Comparison of ENCODE assay signal across 1 fruit fly cellular context in the genomic region with DNA sequence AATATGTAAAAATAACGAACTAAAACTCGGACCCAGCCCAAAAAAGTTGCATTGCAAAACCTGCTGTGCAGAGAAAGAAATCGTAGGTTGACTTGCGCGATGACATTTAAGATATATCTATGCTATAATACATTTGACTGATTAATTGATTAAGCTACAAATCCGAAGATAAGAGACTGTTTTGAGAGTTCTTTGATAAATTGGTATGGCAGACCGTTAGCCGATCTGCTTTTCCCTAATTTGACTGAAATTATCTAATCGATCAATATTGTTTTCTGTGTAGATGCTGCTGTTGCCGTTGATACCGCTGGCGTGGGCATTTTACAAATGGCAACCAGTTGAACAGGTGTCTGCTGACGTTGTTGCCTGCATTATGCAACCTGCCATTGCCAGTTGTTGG.
A peak's percentile ranks its signal among the peaks of the same experiment; 100 is the strongest.
TF ChIP-seq lines count a peak whose summit lies in the region.

No protein-coding gene starts in this region.

TF ChIP-seq in whole organism, embryonic, 481 proteins besides CTCF, POLR2A, EP300 and RAD21 (continued from another document):
- TF ChIP-seq so (GFP tag; IDR thresholded peaks at IDR 0.05; lab: Robert Waterston, UW): no peak
- TF ChIP-seq H2.0 (GFP tag; IDR thresholded peaks at IDR 0.05; lab: Robert Waterston, UW): no peak
- no peak for TF ChIP-seq NK7.1 (GFP tag; optimal IDR thresholded peaks at IDR 0.05; lab: Kevin White, UChicago)
- TF ChIP-seq tna (GFP tag; IDR thresholded peaks at IDR 0.05; lab: Robert Waterston, UW; ENCODE audit: partially characterized antibody): no peak
- TF ChIP-seq Asciz (GFP tag; optimal IDR thresholded peaks at IDR 0.05; lab: Kevin White, UChicago): peak; percentile 49
- TF ChIP-seq lab (GFP tag; optimal IDR thresholded peaks at IDR 0.05; lab: Kevin White, UChicago): peak; percentile 33
- no peak for TF ChIP-seq schlank (tag; optimal IDR thresholded peaks at IDR 0.05; lab: Kevin White, UChicago)
- no peak for TF ChIP-seq CG8290 (GFP tag; optimal IDR thresholded peaks at IDR 0.05; lab: Kevin White, UChicago)
- TF ChIP-seq CG8290 (tag; optimal IDR thresholded peaks at IDR 0.05; lab: Kevin White, UChicago): peak in 1 of 2 experiments; percentile 34
- TF ChIP-seq mirr (GFP tag; optimal IDR thresholded peaks at IDR 0.05; lab: Kevin White, UChicago): no peak
- TF ChIP-seq nmo (GFP tag; optimal IDR thresholded peaks at IDR 0.05; lab: Kevin White, UChicago): peak; percentile 16
- TF ChIP-seq disco-r (GFP tag; optimal IDR thresholded peaks at IDR 0.05; lab: Kevin White, UChicago): no peak
- TF ChIP-seq caup (GFP tag; optimal IDR thresholded peaks at IDR 0.05; lab: Kevin White, UChicago; ENCODE audit: severe bottlenecking): no peak
- TF ChIP-seq CG1603 (tag; optimal IDR thresholded peaks at IDR 0.05; lab: Kevin White, UChicago): peak; percentile 59
- peak; percentile 27 for TF ChIP-seq jing (GFP tag; optimal IDR thresholded peaks at IDR 0.05; lab: Kevin White, UChicago)
- TF ChIP-seq ci (GFP tag; IDR thresholded peaks at IDR 0.05; lab: Robert Waterston, UW): peak; percentile 40; the same call in 1 of the 3 replicates
- no peak for TF ChIP-seq CG9609 (GFP tag; optimal IDR thresholded peaks at IDR 0.05; lab: Kevin White, UChicago)
- TF ChIP-seq Drgx (GFP tag; IDR thresholded peaks at IDR 0.05; lab: Robert Waterston, UW): peak; percentile 83
- no peak for TF ChIP-seq CG4360 (GFP tag; IDR thresholded peaks at IDR 0.05; lab: Robert Waterston, UW)
- TF ChIP-seq trh (GFP tag; optimal IDR thresholded peaks at IDR 0.05; lab: Kevin White, UChicago): no peak
- TF ChIP-seq CG6254 (GFP tag; optimal IDR thresholded peaks at IDR 0.05; lab: Kevin White, UChicago): no peak
- peak; percentile 47 for TF ChIP-seq CG12391 (tag; optimal IDR thresholded peaks at IDR 0.05; lab: Kevin White, UChicago)
- no peak for TF ChIP-seq Fer2 (tag; optimal IDR thresholded peaks at IDR 0.05; lab: Kevin White, UChicago)
- no peak for TF ChIP-seq Jarid2 (GFP tag; optimal IDR thresholded peaks at IDR 0.05; lab: Kevin White, UChicago)
- TF ChIP-seq abd-A (tag; optimal IDR thresholded peaks at IDR 0.05; lab: Kevin White, UChicago): no peak
- TF ChIP-seq CkIIα-i1 (GFP tag; IDR thresholded peaks at IDR 0.05; lab: Robert Waterston, UW): no peak
- no peak for TF ChIP-seq CG17328 (GFP tag; IDR thresholded peaks at IDR 0.05; lab: Robert Waterston, UW)
- peak; percentile 53 for TF ChIP-seq CG12219 (GFP tag; optimal IDR thresholded peaks at IDR 0.05; lab: Kevin White, UChicago)
- peak; percentile 63 for TF ChIP-seq CG13424 (tag; optimal IDR thresholded peaks at IDR 0.05; lab: Kevin White, UChicago)
- peak; percentile 33 for TF ChIP-seq CG8924 (tag; optimal IDR thresholded peaks at IDR 0.05; lab: Kevin White, UChicago)
- 0 out of 3 replicates have a peak, but pooled peaks have one; percentile 8 for TF ChIP-seq H15 (GFP tag; IDR thresholded peaks at IDR 0.05; lab: Robert Waterston, UW)
- TF ChIP-seq Atf-2 (GFP tag; optimal IDR thresholded peaks at IDR 0.05; lab: Kevin White, UChicago): no peak
- TF ChIP-seq CG12104 (GFP tag; optimal IDR thresholded peaks at IDR 0.05; lab: Kevin White, UChicago): no peak
- no peak for TF ChIP-seq grn (GFP tag; optimal IDR thresholded peaks at IDR 0.05; lab: Kevin White, UChicago)
- TF ChIP-seq D19B (GFP tag; optimal IDR thresholded peaks at IDR 0.05; lab: Kevin White, UChicago): no peak
- TF ChIP-seq prd (optimal IDR thresholded peaks at IDR 0.05; lab: Kevin White, UChicago): no peak
- TF ChIP-seq prd (GFP tag; IDR thresholded peaks at IDR 0.05; lab: Robert Waterston, UW): peak; percentile 41; the same call in 2 of the 3 replicates
- no peak for TF ChIP-seq HmgZ (tag; optimal IDR thresholded peaks at IDR 0.05; lab: Kevin White, UChicago)
- TF ChIP-seq ara (GFP tag; IDR thresholded peaks at IDR 0.05; lab: Robert Waterston, UW): peak; percentile 52
- peak in 1 of 2 experiments; percentile 66 for TF ChIP-seq eve (GFP tag; optimal IDR thresholded peaks at IDR 0.05; lab: Kevin White, UChicago)
- no peak for TF ChIP-seq zen2 (GFP tag; IDR thresholded peaks at IDR 0.05; lab: Robert Waterston, UW; ENCODE audit: partially characterized antibody)
- TF ChIP-seq Six4 (GFP tag; optimal IDR thresholded peaks at IDR 0.05; lab: Kevin White, UChicago): no peak
- TF ChIP-seq CG11696 (GFP tag; IDR thresholded peaks at IDR 0.05; lab: Robert Waterston, UW): no peak
- peak; percentile 26 for TF ChIP-seq tap (tag; optimal IDR thresholded peaks at IDR 0.05; lab: Kevin White, UChicago)
- TF ChIP-seq Tbp (GFP tag; optimal IDR thresholded peaks at IDR 0.05; lab: Kevin White, UChicago): no peak
- peak; percentile 80 for TF ChIP-seq dmrt99B (tag; optimal IDR thresholded peaks at IDR 0.05; lab: Kevin White, UChicago)
- TF ChIP-seq Ets65A (GFP tag; lab: Kevin White, UChicago): peak; percentile 75
- no peak for TF ChIP-seq Hey (tag; optimal IDR thresholded peaks at IDR 0.05; lab: Kevin White, UChicago)
- no peak for TF ChIP-seq Dll (GFP tag; IDR thresholded peaks at IDR 0.05; lab: Robert Waterston, UW; ENCODE audit: partially characterized antibody)
- no peak for TF ChIP-seq h (optimal IDR thresholded peaks at IDR 0.05; lab: Kevin White, UChicago)
- TF ChIP-seq CG18262 (tag; optimal IDR thresholded peaks at IDR 0.05; lab: Kevin White, UChicago): peak; percentile 31
- TF ChIP-seq Mad (GFP tag; optimal IDR thresholded peaks at IDR 0.05; lab: Kevin White, UChicago): no peak
- TF ChIP-seq PHDP (tag; optimal IDR thresholded peaks at IDR 0.05; lab: Kevin White, UChicago): peak; percentile 2
- no peak for TF ChIP-seq gsb-n (tag; optimal IDR thresholded peaks at IDR 0.05; lab: Kevin White, UChicago)
- peak; percentile 52 for TF ChIP-seq ttk (GFP tag; IDR thresholded peaks at IDR 0.05; lab: Robert Waterston, UW)
- TF ChIP-seq lilli (GFP tag; optimal IDR thresholded peaks at IDR 0.05; lab: Kevin White, UChicago): no peak
- TF ChIP-seq klu (GFP tag; IDR thresholded peaks at IDR 0.05; lab: Robert Waterston, UW): no peak
- no peak for TF ChIP-seq Vsx1 (GFP tag; optimal IDR thresholded peaks at IDR 0.05; lab: Kevin White, UChicago)
- no peak for TF ChIP-seq CG12236 (GFP tag; optimal IDR thresholded peaks at IDR 0.05; lab: Kevin White, UChicago)
- TF ChIP-seq CG12071 (GFP tag; optimal IDR thresholded peaks at IDR 0.05; lab: Kevin White, UChicago): peak; percentile 12
- peak; percentile 24 for TF ChIP-seq D19A (tag; optimal IDR thresholded peaks at IDR 0.05; lab: Kevin White, UChicago)
- no peak for TF ChIP-seq al (GFP tag; IDR thresholded peaks at IDR 0.05; lab: Robert Waterston, UW)
- peak; percentile 14 for TF ChIP-seq Nf-YC (tag; optimal IDR thresholded peaks at IDR 0.05; lab: Kevin White, UChicago)
- TF ChIP-seq Pdp1 (GFP tag; optimal IDR thresholded peaks at IDR 0.05; lab: Kevin White, UChicago): peak in 1 of 2 experiments; percentile 37
- TF ChIP-seq bbx (GFP tag; IDR thresholded peaks at IDR 0.05; lab: Robert Waterston, UW; ENCODE audit: partially characterized antibody): no peak
- TF ChIP-seq E2f2 (GFP tag; IDR thresholded peaks at IDR 0.05; lab: Robert Waterston, UW): no peak
- peak; percentile 36; the same call in 1 of the 2 replicates for TF ChIP-seq sisA (GFP tag; IDR thresholded peaks at IDR 0.05; lab: Robert Waterston, UW)
- peak; percentile 14 for TF ChIP-seq bcd (GFP tag; optimal IDR thresholded peaks at IDR 0.05; lab: Kevin White, UChicago)
- TF ChIP-seq CG8388 (GFP tag; optimal IDR thresholded peaks at IDR 0.05; lab: Kevin White, UChicago): peak; percentile 9
- no peak for TF ChIP-seq CG17186 (GFP tag; optimal IDR thresholded peaks at IDR 0.05; lab: Kevin White, UChicago)
- no peak for TF ChIP-seq Dad (GFP tag; optimal IDR thresholded peaks at IDR 0.05; lab: Kevin White, UChicago)
- TF ChIP-seq CG18599 (GFP tag; optimal IDR thresholded peaks at IDR 0.05; lab: Kevin White, UChicago): no peak
- no peak for TF ChIP-seq CrebB (tag; optimal IDR thresholded peaks at IDR 0.05; lab: Kevin White, UChicago)
- TF ChIP-seq NfI (GFP tag; optimal IDR thresholded peaks at IDR 0.05; lab: Kevin White, UChicago): peak; percentile 9
- peak; percentile 29 for TF ChIP-seq CG5180 (GFP tag; optimal IDR thresholded peaks at IDR 0.05; lab: Kevin White, UChicago)
- no peak for TF ChIP-seq dan (GFP tag; IDR thresholded peaks at IDR 0.05; lab: Robert Waterston, UW)
- peak in 1 of 2 experiments; percentile 16 for TF ChIP-seq chif (GFP tag; optimal IDR thresholded peaks at IDR 0.05; lab: Kevin White, UChicago)
- peak; percentile 47 for TF ChIP-seq CG15269 (tag; optimal IDR thresholded peaks at IDR 0.05; lab: Kevin White, UChicago)
- peak; percentile 30 for TF ChIP-seq Ssrp (tag; optimal IDR thresholded peaks at IDR 0.05; lab: Kevin White, UChicago)
- TF ChIP-seq CG30020 (tag; optimal IDR thresholded peaks at IDR 0.05; lab: Kevin White, UChicago): no peak
- TF ChIP-seq CG10209 (GFP tag; optimal IDR thresholded peaks at IDR 0.05; lab: Kevin White, UChicago): no peak
- TF ChIP-seq chinmo (GFP tag; IDR thresholded peaks at IDR 0.05; lab: Robert Waterston, UW; ENCODE audit: partially characterized antibody): no peak
- TF ChIP-seq CG12769 (tag; optimal IDR thresholded peaks at IDR 0.05; lab: Kevin White, UChicago): no peak
- no peak for TF ChIP-seq vnd (GFP tag; IDR thresholded peaks at IDR 0.05; lab: Robert Waterston, UW; ENCODE audit: partially characterized antibody)
- no peak for TF ChIP-seq CG7556 (GFP tag; optimal IDR thresholded peaks at IDR 0.05; lab: Kevin White, UChicago)
- TF ChIP-seq hkb (optimal IDR thresholded peaks at IDR 0.05; lab: Kevin White, UChicago): no peak
- peak; percentile 58 for TF ChIP-seq hkb (GFP tag; IDR thresholded peaks at IDR 0.05; lab: Robert Waterston, UW)
- peak; percentile 6 for TF ChIP-seq Fer1 (GFP tag; optimal IDR thresholded peaks at IDR 0.05; lab: Kevin White, UChicago)
- TF ChIP-seq kah (GFP tag; optimal IDR thresholded peaks at IDR 0.05; lab: Kevin White, UChicago): peak; percentile 48
- peak; percentile 28 for TF ChIP-seq gcm (GFP tag; optimal IDR thresholded peaks at IDR 0.05; lab: Kevin White, UChicago)
- TF ChIP-seq CG2712 (tag; optimal IDR thresholded peaks at IDR 0.05; lab: Kevin White, UChicago): peak; percentile 53
- peak; percentile 55 for TF ChIP-seq gem (tag; optimal IDR thresholded peaks at IDR 0.05; lab: Kevin White, UChicago)
- no peak for TF ChIP-seq CG16815 (GFP tag; optimal IDR thresholded peaks at IDR 0.05; lab: Kevin White, UChicago)
- no peak for TF ChIP-seq gfzf (GFP tag; optimal IDR thresholded peaks at IDR 0.05; lab: Kevin White, UChicago)
- TF ChIP-seq Atf6 (GFP tag; IDR thresholded peaks at IDR 0.05; lab: Robert Waterston, UW): no peak
- no peak; the same call in 1 of the 2 replicates for TF ChIP-seq Ada2b (GFP tag; IDR thresholded peaks at IDR 0.05; lab: Robert Waterston, UW)
- 0 out of 3 replicates have a peak, but pooled peaks have one; percentile 12 for TF ChIP-seq ase (GFP tag; IDR thresholded peaks at IDR 0.05; lab: Robert Waterston, UW)
